Worm (Caenorhabditis elegans): ENCODE results near the gene str-5.

The str-5 gene

ce11 chrV:15721888-15722287, 31.2 kb upstream of the str-5 start, which contains the start of gene srh-140:
Gene srh-140, plus strand, starts transcription at chrV:15722188.
- no peak for TF ChIP-seq Y55F3AM.14 (GFP tag; optimal IDR thresholded peaks at IDR 0.05)
- no peak for TF ChIP-seq ceh-16 (tag; optimal IDR thresholded peaks at IDR 0.05)
- no peak for TF ChIP-seq nhr-21 (tag; optimal IDR thresholded peaks at IDR 0.05)
- no peak for TF ChIP-seq ztf-4 (tag; optimal IDR thresholded peaks at IDR 0.05)
- no peak for TF ChIP-seq nhr-23 (tag; optimal IDR thresholded peaks at IDR 0.05)
- TF ChIP-seq unc-55 (GFP tag; optimal IDR thresholded peaks at IDR 0.05): no peak
- no peak for TF ChIP-seq C34F6.9 (tag; optimal IDR thresholded peaks at IDR 0.05)
- TF ChIP-seq mdl-1 (tag; optimal IDR thresholded peaks at IDR 0.05): no peak
- TF ChIP-seq lsy-2 (tag; optimal IDR thresholded peaks at IDR 0.05): no peak
- no peak for TF ChIP-seq ztf-1 (GFP tag; conservative IDR thresholded peaks at IDR 0.05)
- no peak for TF ChIP-seq unc-39 (tag; optimal IDR thresholded peaks at IDR 0.05)
- TF ChIP-seq nhr-129 (tag; optimal IDR thresholded peaks at IDR 0.05): no peak
- no peak for TF ChIP-seq zag-1 (tag; optimal IDR thresholded peaks at IDR 0.05)
- no peak for TF ChIP-seq elt-3 (tag; optimal IDR thresholded peaks at IDR 0.05)
- TF ChIP-seq blmp-1 (tag; optimal IDR thresholded peaks at IDR 0.05; ENCODE audit: insufficient read depth): no peak

- TF ChIP-seq mbf-1 (tag; optimal IDR thresholded peaks at IDR 0.05) (no peak), lin-39 (tag; optimal IDR thresholded peaks at IDR 0.05) (no peak), blmp-1 (tag; optimal IDR thresholded peaks at IDR 0.05; ENCODE audit: insufficient read depth) (no peak), lin-11 (tag; optimal IDR thresholded peaks at IDR 0.05) (no peak), ceh-82 (tag; optimal IDR thresholded peaks at IDR 0.05) (no peak), ztf-4 (tag; optimal IDR thresholded peaks at IDR 0.05) (no peak), Y55F3AM.14 (GFP tag; optimal IDR thresholded peaks at IDR 0.05) (no peak), unc-62 (GFP tag; optimal IDR thresholded peaks at IDR 0.05) (no peak), elt-3 (tag; optimal IDR thresholded peaks at IDR 0.05) (no peak), nhr-25 (tag; optimal IDR thresholded peaks at IDR 0.05) (no peak), skn-1 (tag; optimal IDR thresholded peaks at IDR 0.05) (no peak), lsy-2 (tag; optimal IDR thresholded peaks at IDR 0.05) (no peak)
Measured at ce11 chrV:15726610-15727009, 26.4 kb upstream of the str-5 start, which contains the start of the genes irld-57 and sfxn-1.3. Gene irld-57, minus strand, starts transcription at chrV:15726710. Gene sfxn-1.3, plus strand, starts transcription at chrV:15726841.

- no peak for TF ChIP-seq C34F6.9 (tag; optimal IDR thresholded peaks at IDR 0.05)
- no peak for TF ChIP-seq lin-13 (GFP tag; optimal IDR thresholded peaks at IDR 0.05)
- TF ChIP-seq ZK546.5 (tag; optimal IDR thresholded peaks at IDR 0.05): no peak
- TF ChIP-seq mdl-1 (tag; optimal IDR thresholded peaks at IDR 0.05): no peak
- no peak for TF ChIP-seq aly-2 (tag; optimal IDR thresholded peaks at IDR 0.05)
- no peak for TF ChIP-seq nhr-129 (tag; optimal IDR thresholded peaks at IDR 0.05)
- no peak for TF ChIP-seq ztf-1 (GFP tag; conservative IDR thresholded peaks at IDR 0.05)
- no peak for TF ChIP-seq unc-55 (GFP tag; optimal IDR thresholded peaks at IDR 0.05)
- no peak for TF ChIP-seq alr-1 (tag; optimal IDR thresholded peaks at IDR 0.05)
Measured at ce11 chrV:15730459-15730858, 22.6 kb upstream of the str-5 start, which contains the start of gene Y6E2A.10. Gene Y6E2A.10, minus strand, starts transcription at chrV:15730559.

ce11 chrV:15732209-15732608, 20.8 kb upstream of the str-5 start, which contains the start of gene str-38:
Gene str-38, minus strand, starts transcription at chrV:15732309.
- no peak for TF ChIP-seq nhr-21 (tag; optimal IDR thresholded peaks at IDR 0.05)
- TF ChIP-seq nhr-129 (tag; optimal IDR thresholded peaks at IDR 0.05): no peak
- no peak for TF ChIP-seq aly-2 (tag; optimal IDR thresholded peaks at IDR 0.05)
- TF ChIP-seq skn-1 (tag; optimal IDR thresholded peaks at IDR 0.05): no peak
- TF ChIP-seq zag-1 (tag; optimal IDR thresholded peaks at IDR 0.05): no peak
- TF ChIP-seq dmd-4 (tag; optimal IDR thresholded peaks at IDR 0.05): no peak
- no peak for TF ChIP-seq lin-39 (tag; optimal IDR thresholded peaks at IDR 0.05)
- no peak for TF ChIP-seq R02D3.7 (tag; optimal IDR thresholded peaks at IDR 0.05)
- no peak for TF ChIP-seq elt-1 (tag; optimal IDR thresholded peaks at IDR 0.05)
- TF ChIP-seq blmp-1 (tag; optimal IDR thresholded peaks at IDR 0.05; ENCODE audit: insufficient read depth): no peak
- TF ChIP-seq nhr-11 (tag; optimal IDR thresholded peaks at IDR 0.05): no peak
- no peak for TF ChIP-seq nhr-10 (tag; optimal IDR thresholded peaks at IDR 0.05)
- TF ChIP-seq mab-5 (tag; optimal IDR thresholded peaks at IDR 0.05): no peak
- TF ChIP-seq alr-1 (tag; optimal IDR thresholded peaks at IDR 0.05): no peak
- TF ChIP-seq gmeb-1 (tag; optimal IDR thresholded peaks at IDR 0.05): no peak
- no peak for TF ChIP-seq unc-55 (GFP tag; optimal IDR thresholded peaks at IDR 0.05)
- no peak for TF ChIP-seq unc-62 (GFP tag; optimal IDR thresholded peaks at IDR 0.05)
- no peak for TF ChIP-seq nhr-237 (tag; optimal IDR thresholded peaks at IDR 0.05)
- TF ChIP-seq ztf-11 (tag; optimal IDR thresholded peaks at IDR 0.05): no peak
- TF ChIP-seq nhr-25 (tag; optimal IDR thresholded peaks at IDR 0.05): no peak

All from whole organism, L2 larva.